Worm (Caenorhabditis elegans) whole organism, L1 larva: ENCODE results near the gene metl-5.

ENCODE experiments used
- C34B4.2 ChIP-seq: sonication (generic microtip); optimal IDR thresholded peaks from 2 replicates; lab custom pipeline; 2017; ENCODE audit warnings: mild to moderate bottlenecking, missing genetic modification characterization, missing compliant biosample characterization
- F16B12.6 ChIP-seq: fragments of 150-350 bp; optimal IDR thresholded peaks from 2 replicates; lab custom pipeline; 2014; ENCODE audit warnings: missing biosample characterization, missing genetic modification characterization
- alr-1 ChIP-seq: fragments of 200-800 bp; sonication (Bioruptor generic); optimal IDR thresholded peaks from 2 replicates; lab custom pipeline; 2018; ENCODE audit warnings: borderline replicate concordance, mild to moderate bottlenecking, missing genetic modification characterization, missing compliant biosample characterization
- aly-2 ChIP-seq: fragments of 150-350 bp; optimal IDR thresholded peaks from 2 replicates; lab custom pipeline; 2014; ENCODE audit warnings: missing biosample characterization, missing genetic modification characterization
- ama-1 ChIP-seq: fragments of 150-350 bp; optimal IDR thresholded peaks from 2 replicates; lab custom pipeline; 2014
- ceh-63 ChIP-seq: fragments of 200-800 bp; sonication (Bioruptor generic); optimal IDR thresholded peaks from 2 replicates; lab custom pipeline; 2018; ENCODE audit warnings: mild to moderate bottlenecking, missing genetic modification characterization, missing compliant biosample characterization
- ceh-8 ChIP-seq: fragments of 200-800 bp; sonication (Bioruptor generic); optimal IDR thresholded peaks from 2 replicates; lab custom pipeline; 2018; ENCODE audit warnings: mild to moderate bottlenecking, missing genetic modification characterization, moderate library complexity, missing compliant biosample characterization
- ceh-88 ChIP-seq: fragments of 200-800 bp; sonication (Bioruptor generic); IDR thresholded peaks from 2 replicates; pipeline ENCODE4 v1.3.6; 2022; ENCODE audit warnings: missing genetic modification characterization, missing compliant biosample characterization
- ceh-90 ChIP-seq: sonication (generic microtip); optimal IDR thresholded peaks from 2 replicates; lab custom pipeline; 2016; ENCODE audit warnings: missing genetic modification characterization, missing compliant biosample characterization
- dpl-1 ChIP-seq, 3 experiments: fragments of 150-350 bp in 2 of 3; sonication (generic microtip) in 1 of 3; optimal IDR thresholded peaks; 2 replicates each; lab custom pipeline; 2014 to 2017; ENCODE audit warnings: missing biosample characterization in 3 of 3, missing genetic modification characterization in 3 of 3, missing genetic modification reagents in 3 of 3
- efl-1 ChIP-seq, 4 experiments: fragments of 150-350 bp; optimal IDR thresholded peaks in 3 of 4; peaks in 1 of 4; 1 replicate in 1 of 4; 2 replicates in 3 of 4; lab custom pipeline; 2014; ENCODE audit warnings: missing biosample characterization in 2 of 4, missing genetic modification characterization in 2 of 4, missing genetic modification reagents in 2 of 4
- egl-27 ChIP-seq, 2 experiments: fragments of 150-350 bp in 1 of 2; sonication (generic microtip); optimal IDR thresholded peaks; 3 replicates each; lab custom pipeline; 2017 to 2018; ENCODE audit warnings: missing biosample characterization in 2 of 2, missing genetic modification characterization in 2 of 2, missing genetic modification reagents in 2 of 2
- elt-2 ChIP-seq: sonication (generic microtip); optimal IDR thresholded peaks from 2 replicates; lab custom pipeline; 2016; ENCODE audit warnings: missing genetic modification characterization, mild to moderate bottlenecking, inconsistent platforms, missing compliant biosample characterization, missing genetic modification reagents
- fkh-10 ChIP-seq: sonication (generic microtip); optimal IDR thresholded peaks from 2 replicates; lab custom pipeline; 2017; ENCODE audit warnings: missing biosample characterization, missing genetic modification reagents, missing genetic modification characterization
- hlh-17 ChIP-seq: fragments of 200-800 bp; sonication (Bioruptor generic); optimal IDR thresholded peaks from 2 replicates; lab custom pipeline; 2018; ENCODE audit warnings: missing genetic modification characterization, mild to moderate bottlenecking, missing compliant biosample characterization, moderate library complexity, borderline replicate concordance
- hlh-4 ChIP-seq: sonication (generic microtip); optimal IDR thresholded peaks from 2 replicates; lab custom pipeline; 2016; ENCODE audit warnings: mild to moderate bottlenecking, missing genetic modification characterization, missing compliant biosample characterization
- irx-1 ChIP-seq: sonication (generic microtip); optimal IDR thresholded peaks from 2 replicates; lab custom pipeline; 2016; ENCODE audit warnings: missing genetic modification characterization, missing compliant biosample characterization
- isw-1 ChIP-seq: fragments of 200-800 bp; sonication (Bioruptor generic); IDR thresholded peaks from 2 replicates; pipeline ENCODE4 v1.3.6; 2022; ENCODE audit warnings: missing genetic modification characterization, missing compliant biosample characterization
- lin-13 ChIP-seq: fragments of 150-350 bp; optimal IDR thresholded peaks from 2 replicates; lab custom pipeline; 2014; ENCODE audit warnings: missing biosample characterization, missing genetic modification reagents, missing genetic modification characterization
- lin-35 ChIP-seq, 2 experiments: fragments of 150-350 bp; optimal IDR thresholded peaks; 2 replicates each; lab custom pipeline; 2014; ENCODE audit warnings: missing biosample characterization in 2 of 2, missing genetic modification characterization in 2 of 2, missing genetic modification reagents in 2 of 2
- lir-3 ChIP-seq: sonication (generic microtip); optimal IDR thresholded peaks from 2 replicates; lab custom pipeline; 2016; ENCODE audit warnings: mild to moderate bottlenecking, missing genetic modification characterization, moderate library complexity, missing compliant biosample characterization; ENCODE audit not compliant: poor library complexity
- mdl-1 ChIP-seq, 2 experiments: fragments of 150-350 bp; optimal IDR thresholded peaks; 2 replicates each; lab custom pipeline; 2014 to 2017; ENCODE audit warnings: missing biosample characterization in 2 of 2, missing genetic modification characterization in 2 of 2, inconsistent platforms in 1 of 2
- mef-2 ChIP-seq: fragments of 150-350 bp; optimal IDR thresholded peaks from 2 replicates; lab custom pipeline; 2014; ENCODE audit warnings: missing biosample characterization, missing genetic modification characterization
- mep-1 ChIP-seq: fragments of 150-350 bp; optimal IDR thresholded peaks from 2 replicates; lab custom pipeline; 2014; ENCODE audit warnings: missing biosample characterization, missing genetic modification characterization
- nhr-47 ChIP-seq: sonication (generic microtip); optimal IDR thresholded peaks from 2 replicates; lab custom pipeline; 2016; ENCODE audit warnings: mild to moderate bottlenecking, missing genetic modification characterization, moderate library complexity, missing compliant biosample characterization
- nhr-71 ChIP-seq: sonication (generic microtip); optimal IDR thresholded peaks from 2 replicates; lab custom pipeline; 2016; ENCODE audit warnings: mild to moderate bottlenecking, missing genetic modification characterization, moderate library complexity, missing compliant biosample characterization
- nhr-76 ChIP-seq: sonication (generic microtip); optimal IDR thresholded peaks from 2 replicates; lab custom pipeline; 2017; ENCODE audit warnings: missing biosample characterization, missing genetic modification characterization
- nhr-77 ChIP-seq: fragments of 150-350 bp; optimal IDR thresholded peaks from 2 replicates; lab custom pipeline; 2014; ENCODE audit warnings: missing biosample characterization, missing genetic modification characterization
- nhr-85 ChIP-seq: sonication (generic microtip); peaks from one replicate; lab custom pipeline; 2016; ENCODE audit warnings: missing genetic modification characterization, inconsistent platforms, missing compliant biosample characterization
- pag-3 ChIP-seq: sonication (generic microtip); optimal IDR thresholded peaks from 2 replicates; lab custom pipeline; 2017; ENCODE audit warnings: missing genetic modification characterization, mild to moderate bottlenecking, missing compliant biosample characterization, antibody characterized with exemption, borderline replicate concordance; ENCODE audit not compliant: insufficient read depth
- pax-3 ChIP-seq: fragments of 200-800 bp; sonication (Bioruptor generic); optimal IDR thresholded peaks from 2 replicates; lab custom pipeline; 2018; ENCODE audit warnings: mild to moderate bottlenecking, missing genetic modification characterization, moderate library complexity, missing compliant biosample characterization
- pqm-1 ChIP-seq: sonication (generic microtip); optimal IDR thresholded peaks from 3 replicates; lab custom pipeline; 2017; ENCODE audit warnings: missing biosample characterization, missing genetic modification characterization
- rnt-1 ChIP-seq: sonication (generic microtip); optimal IDR thresholded peaks from 2 replicates; lab custom pipeline; 2016; ENCODE audit warnings: mild to moderate bottlenecking, missing genetic modification characterization, moderate library complexity, missing compliant biosample characterization
- skn-1 ChIP-seq: fragments of 150-350 bp; optimal IDR thresholded peaks from 2 replicates; lab custom pipeline; 2014; ENCODE audit warnings: missing biosample characterization, missing genetic modification characterization
- sox-4 ChIP-seq: sonication (generic microtip); optimal IDR thresholded peaks from 2 replicates; lab custom pipeline; 2016; ENCODE audit warnings: missing genetic modification characterization, missing compliant biosample characterization
- swsn-7 ChIP-seq: sonication (generic microtip); optimal IDR thresholded peaks from 2 replicates; lab custom pipeline; 2016; ENCODE audit warnings: missing genetic modification characterization, missing compliant biosample characterization
- tbx-2 ChIP-seq: sonication (generic microtip); optimal IDR thresholded peaks from 2 replicates; lab custom pipeline; 2016; ENCODE audit warnings: missing genetic modification characterization, missing compliant biosample characterization
- unc-130 ChIP-seq: fragments of 150-350 bp; optimal IDR thresholded peaks from 2 replicates; lab custom pipeline; 2017; ENCODE audit warnings: missing biosample characterization, missing genetic modification characterization, inconsistent platforms
- unc-30 ChIP-seq: sonication (generic microtip); optimal IDR thresholded peaks from 2 replicates; lab custom pipeline; 2017; ENCODE audit warnings: missing biosample characterization, missing genetic modification characterization
- unc-98 ChIP-seq: fragments of 200-800 bp; sonication (Bioruptor generic); IDR thresholded peaks from 2 replicates; pipeline ENCODE4 v1.3.6; 2022; ENCODE audit warnings: missing genetic modification characterization, missing compliant biosample characterization
- vab-15 ChIP-seq: sonication (generic microtip); optimal IDR thresholded peaks from 2 replicates; lab custom pipeline; 2017; ENCODE audit warnings: missing genotype, mild to moderate bottlenecking, missing genetic modification characterization, missing compliant biosample characterization
- xbp-1 ChIP-seq: sonication (generic microtip); optimal IDR thresholded peaks from 2 replicates; lab custom pipeline; 2016; ENCODE audit warnings: missing genetic modification characterization, missing compliant biosample characterization
- zip-4 ChIP-seq: fragments of 200-800 bp; sonication (Bioruptor generic); optimal IDR thresholded peaks from 2 replicates; lab custom pipeline; 2018; ENCODE audit warnings: mild to moderate bottlenecking, missing genetic modification characterization, moderate library complexity, missing compliant biosample characterization
- ztf-4 ChIP-seq: fragments of 150-350 bp; optimal IDR thresholded peaks from 2 replicates; lab custom pipeline; 2014; ENCODE audit warnings: missing biosample characterization, missing genetic modification characterization

metl-5 gene

ce11 chrIII:4756983-4757382 is 45.8 kb upstream of the metl-5 start, which contains the start of gene fbxl-2 (continued):
- peak; percentile 95 for TF ChIP-seq swsn-7 (tag; lab: Kevin White, UChicago)
- TF ChIP-seq skn-1 (tag; lab: Kevin White, UChicago), result peak; percentile 96
- peak; percentile 80 for TF ChIP-seq fkh-10 (GFP tag; lab: Kevin White, UChicago)
- peak in 1 of 2 experiments; percentile 79 for TF ChIP-seq mdl-1 (tag; optimal IDR thresholded peaks at IDR 0.05; lab: Kevin White, UChicago)
- peak; percentile 93 for TF ChIP-seq irx-1 (tag; lab: Kevin White, UChicago)
- TF ChIP-seq lin-35 (GFP tag; optimal IDR thresholded peaks at IDR 0.05; lab: Kevin White, UChicago), result peak; percentile 99 to 100
- TF ChIP-seq sox-4 (tag; lab: Kevin White, UChicago), result peak; percentile 81
- peak; percentile 97 for TF ChIP-seq tbx-2 (tag; lab: Kevin White, UChicago)
- no peak for TF ChIP-seq alr-1 (tag; lab: Kevin White, UChicago)
- TF ChIP-seq nhr-85 (tag; lab: Kevin White, UChicago), result peak; percentile 97
- no peak for TF ChIP-seq hlh-17 (GFP tag; lab: Kevin White, UChicago)
- peak; percentile 97 for TF ChIP-seq isw-1 (GFP tag; lab: Robert Waterston, UW)
- peak; percentile 98 for TF ChIP-seq nhr-71 (tag; lab: Kevin White, UChicago)
- peak; percentile 96 for TF ChIP-seq lin-13 (GFP tag; lab: Kevin White, UChicago)
- peak; percentile 83 for TF ChIP-seq aly-2 (tag; lab: Kevin White, UChicago)
- TF ChIP-seq unc-30, result no peak
- TF ChIP-seq ztf-4 (tag; lab: Kevin White, UChicago), result peak; percentile 91
- peak; percentile 91 for TF ChIP-seq pax-3 (tag; lab: Kevin White, UChicago)
- TF ChIP-seq mef-2 (tag; lab: Kevin White, UChicago), result peak; percentile 82
- no peak for TF ChIP-seq pag-3 (tag; lab: Kevin White, UChicago)
- TF ChIP-seq unc-98, result peak; percentile 73
- TF ChIP-seq ceh-88, result peak; percentile 83
- peak; percentile 18 for TF ChIP-seq nhr-76 (tag; lab: Kevin White, UChicago)
- peak; percentile 44 for TF ChIP-seq ceh-63 (GFP tag; lab: Kevin White, UChicago)
- peak; percentile 94 for TF ChIP-seq nhr-77 (tag; lab: Kevin White, UChicago)
- no peak for TF ChIP-seq pqm-1 (tag; lab: Kevin White, UChicago)
- TF ChIP-seq elt-2, result peak; percentile 87
- no peak for TF ChIP-seq egl-27 (tag; optimal IDR thresholded peaks at IDR 0.05; lab: Kevin White, UChicago)
- TF ChIP-seq hlh-4 (tag; lab: Kevin White, UChicago), result no peak
- TF ChIP-seq rnt-1 (tag; lab: Kevin White, UChicago), result peak; percentile 99
- peak; percentile 97 for TF ChIP-seq xbp-1 (tag; lab: Kevin White, UChicago)
- TF ChIP-seq, all 84 proteins: peak for 67

- TF ChIP-seq efl-1 (optimal IDR thresholded peaks at IDR 0.05; lab: Kevin White, UChicago) (no peak), efl-1 (GFP tag; optimal IDR thresholded peaks at IDR 0.05 in 1 of 2; lab: Kevin White, UChicago) (peak in 1 of 2 experiments; percentile 25), zip-4 (GFP tag; lab: Kevin White, UChicago) (no peak)
- TF ChIP-seq, all 84 proteins: peak for 1
These were observed 40.0 kb upstream of the metl-5 start for ce11 chrIII:4762846-4763245.

ce11 chrIII:4763509-4763908 is 39.3 kb upstream of the metl-5 start, which contains the start of gene B0393.4:
TSS of gene B0393.4 (minus strand) at chrIII:4763609.
- TF ChIP-seq efl-1 (optimal IDR thresholded peaks at IDR 0.05; lab: Kevin White, UChicago) (no peak), efl-1 (GFP tag; optimal IDR thresholded peaks at IDR 0.05 in 1 of 2; lab: Kevin White, UChicago) (peak in 1 of 2 experiments; percentile 36), xbp-1 (tag; lab: Kevin White, UChicago) (no peak)

DNA sequence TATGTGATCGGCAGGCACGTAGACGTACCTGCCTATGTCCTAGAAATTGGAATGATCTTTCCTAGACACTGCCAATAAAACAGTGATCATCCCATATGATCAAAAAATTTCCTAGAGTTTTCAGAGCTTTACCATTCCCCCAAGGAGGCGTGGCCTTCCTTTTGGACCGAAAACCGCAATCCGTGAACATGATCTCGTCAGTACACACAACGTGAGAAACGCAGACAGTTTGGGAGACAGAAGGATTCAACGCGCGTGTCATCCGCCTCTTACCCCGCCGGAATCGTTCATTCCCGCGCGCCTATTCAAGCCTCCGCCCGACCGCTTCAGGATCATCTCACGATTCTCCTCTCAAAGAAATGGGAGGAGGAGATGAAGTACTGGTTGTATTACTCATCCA is 37.3 kb upstream of the metl-5 start, which contains the start of gene B0393.5:
Gene B0393.5, plus strand, starts transcription at position 301 of the 400 bp plus-strand sequence.
- TF ChIP-seq unc-130 (tag; lab: Kevin White, UChicago) (no peak), zip-4 (GFP tag; lab: Kevin White, UChicago) (no peak), dpl-1 (GFP tag; optimal IDR thresholded peaks at IDR 0.05; lab: Kevin White, UChicago) (no peak), F16B12.6 (no peak), ceh-88 (no peak), unc-98 (no peak), ztf-4 (tag; lab: Kevin White, UChicago) (no peak), unc-30 (no peak), vab-15 (tag; lab: Kevin White, UChicago) (no peak), ama-1 (lab: Kevin White, UChicago) (no peak), pqm-1 (tag; lab: Kevin White, UChicago) (no peak), C34B4.2 (tag; lab: Kevin White, UChicago) (no peak), alr-1 (tag; lab: Kevin White, UChicago) (no peak), ceh-8 (GFP tag; lab: Kevin White, UChicago) (no peak), nhr-47 (tag; lab: Kevin White, UChicago) (no peak), lir-3 (tag; lab: Kevin White, UChicago) (no peak), ceh-90 (no peak), elt-2 (no peak), mep-1 (tag; lab: Kevin White, UChicago) (no peak), swsn-7 (tag; lab: Kevin White, UChicago) (no peak)
